Worm (Caenorhabditis elegans): ENCODE measurements around the gene hot-9.

ce11 chrIV:5037489-5037888 lies 7.8 kb downstream of the hot-9 start, which contains the start of gene C09B9.1:
- no peak for TF ChIP-seq pes-1 (GFP tag; IDR thresholded peaks at IDR 0.05)
- TF ChIP-seq flt-1 (GFP tag; IDR thresholded peaks at IDR 0.05) = no peak
- no peak for TF ChIP-seq tra-4 (tag; optimal IDR thresholded peaks at IDR 0.05)

Data from whole organism, early embryonic.